Fruit fly (Drosophila melanogaster) whole organism, embryonic: Measurements from ENCODE around the gene CG3117.

Experiments used
- ATbp ChIP-seq: fragments of 200-800 bp; sonication (Bioruptor generic); optimal IDR thresholded peaks from 2 replicates; lab custom pipeline; 2017; ENCODE audit warnings: missing biosample characterization, mild to moderate bottlenecking, missing genetic modification characterization, missing genetic modification reagents
- Atf3 ChIP-seq: fragments of 200-800 bp; sonication (Bioruptor generic); optimal IDR thresholded peaks from 3 replicates; lab custom pipeline; 2016; ENCODE audit warnings: missing biosample characterization, missing genetic modification characterization
- BEAF-32 ChIP-seq: fragments of 200-800 bp; sonication (Bioruptor generic); optimal IDR thresholded peaks from 3 replicates; lab custom pipeline; 2017; ENCODE audit warnings: missing biosample characterization, missing genetic modification characterization, mild to moderate bottlenecking, moderate library complexity, missing genetic modification reagents
- Blimp-1 ChIP-seq: fragments of 200-800 bp; sonication (Bioruptor generic); optimal IDR thresholded peaks from 3 replicates; lab custom pipeline; 2018; ENCODE audit warnings: missing biosample characterization, missing genetic modification characterization, mild to moderate bottlenecking, moderate library complexity, missing genetic modification reagents
- CG10147 ChIP-seq: fragments of 200-800 bp; sonication (Bioruptor generic); optimal IDR thresholded peaks from 2 replicates; lab custom pipeline; 2019; ENCODE audit warnings: missing biosample characterization, mild to moderate bottlenecking, missing genetic modification characterization, moderate library complexity
- CG11456 ChIP-seq: fragments of 200-800 bp; sonication (Bioruptor generic); IDR thresholded peaks from 3 replicates; pipeline ENCODE4 v1.3.6; 2022; ENCODE audit warnings: missing biosample characterization, missing genetic modification characterization
- CG11696 ChIP-seq: fragments of 200-800 bp; sonication (Bioruptor generic); IDR thresholded peaks from 2 replicates; pipeline ENCODE4 v1.3.6; 2022; ENCODE audit warnings: missing biosample characterization, missing genetic modification characterization
- CG12659 ChIP-seq: fragments of 200-800 bp; sonication (Bioruptor generic); optimal IDR thresholded peaks from 3 replicates; lab custom pipeline; 2017; ENCODE audit warnings: mild to moderate bottlenecking, missing biosample characterization, missing genetic modification reagents, missing genetic modification characterization
- CG12942 ChIP-seq: fragments of 200-800 bp; sonication (Bioruptor generic); optimal IDR thresholded peaks from 3 replicates; lab custom pipeline; 2016; ENCODE audit warnings: missing biosample characterization, missing genetic modification characterization
- CG15269 ChIP-seq: fragments of 200-800 bp; sonication (Bioruptor generic); optimal IDR thresholded peaks from 2 replicates; lab custom pipeline; 2018; ENCODE audit warnings: missing biosample characterization, mild to moderate bottlenecking, missing genetic modification characterization, moderate library complexity
- CG15601 ChIP-seq: fragments of 200-800 bp; sonication (Bioruptor generic); optimal IDR thresholded peaks from 3 replicates; lab custom pipeline; 2019; ENCODE audit warnings: missing biosample characterization, mild to moderate bottlenecking, missing genetic modification characterization, moderate library complexity
- CG18262 ChIP-seq: fragments of 200-800 bp; optimal IDR thresholded peaks from 3 replicates; lab custom pipeline; 2019; ENCODE audit warnings: missing biosample characterization, mild to moderate bottlenecking, missing genetic modification characterization, moderate library complexity
- CG1832 ChIP-seq: fragments of 200-800 bp; sonication (Bioruptor generic); optimal IDR thresholded peaks from 2 replicates; lab custom pipeline; 2017; ENCODE audit warnings: missing biosample characterization, mild to moderate bottlenecking, missing genetic modification characterization, inconsistent platforms
- CG18476 ChIP-seq: fragments of 200-800 bp; sonication (Bioruptor generic); optimal IDR thresholded peaks from 2 replicates; lab custom pipeline; 2016; ENCODE audit warnings: missing biosample characterization, mild to moderate bottlenecking, missing genetic modification characterization
- CG18599 ChIP-seq: fragments of 200-800 bp; sonication (Bioruptor generic); optimal IDR thresholded peaks from 3 replicates; lab custom pipeline; 2017; ENCODE audit warnings: missing biosample characterization, missing genetic modification characterization, mild to moderate bottlenecking, moderate library complexity, missing genetic modification reagents
- CG30431 ChIP-seq: fragments of 200-800 bp; sonication (Bioruptor generic); optimal IDR thresholded peaks from 2 replicates; lab custom pipeline; 2017; ENCODE audit warnings: missing biosample characterization, missing genetic modification characterization
- CG34224 ChIP-seq: fragments of 200-800 bp; sonication (Bioruptor generic); IDR thresholded peaks from 3 replicates; pipeline ENCODE4 v1.3.6; 2022; ENCODE audit warnings: missing biosample characterization, missing genetic modification characterization; ENCODE audit not compliant: partially characterized antibody
- CG4404 ChIP-seq: fragments of 200-800 bp; sonication (Bioruptor generic); IDR thresholded peaks from 2 replicates; pipeline ENCODE4 v1.3.6; 2022; ENCODE audit warnings: missing biosample characterization, missing genetic modification characterization
- CG6175 ChIP-seq: fragments of 200-800 bp; sonication (Bioruptor generic); IDR thresholded peaks from 3 replicates; pipeline ENCODE4 v1.3.6; 2022; ENCODE audit warnings: missing biosample characterization, missing genetic modification characterization
- CG6254 ChIP-seq: fragments of 200-800 bp; sonication (Bioruptor generic); optimal IDR thresholded peaks from 3 replicates; lab custom pipeline; 2017; ENCODE audit warnings: mild to moderate bottlenecking, missing biosample characterization, missing genetic modification reagents, missing genetic modification characterization
- CG6683 ChIP-seq: fragments of 200-800 bp; sonication (Bioruptor generic); optimal IDR thresholded peaks from 2 replicates; lab custom pipeline; 2017; ENCODE audit warnings: missing biosample characterization, mild to moderate bottlenecking, missing genetic modification characterization, missing genetic modification reagents
- CG9727 ChIP-seq: fragments of 200-800 bp; sonication (Bioruptor generic); optimal IDR thresholded peaks from 3 replicates; lab custom pipeline; 2017; ENCODE audit warnings: missing biosample characterization, mild to moderate bottlenecking, missing genetic modification characterization
- Dek ChIP-seq: fragments of 200-800 bp; sonication (Bioruptor generic); optimal IDR thresholded peaks from 3 replicates; lab custom pipeline; 2019; ENCODE audit warnings: missing biosample characterization, mild to moderate bottlenecking, missing genetic modification characterization, moderate library complexity
- HLH54F ChIP-seq: fragments of 200-800 bp; sonication (Bioruptor generic); optimal IDR thresholded peaks from 3 replicates; lab custom pipeline; 2016; ENCODE audit warnings: missing biosample characterization, missing genetic modification characterization
- MBD-R2 ChIP-seq: fragments of 200-800 bp; sonication (Bioruptor generic); IDR thresholded peaks from 2 replicates; pipeline ENCODE4 v1.3.6; 2022; ENCODE audit warnings: missing biosample characterization, missing genetic modification characterization
- Mes4 ChIP-seq: fragments of 200-800 bp; sonication (Bioruptor generic); optimal IDR thresholded peaks from 2 replicates; lab custom pipeline; 2016; ENCODE audit warnings: missing biosample characterization, missing genetic modification characterization
- NFAT ChIP-seq: fragments of 200-800 bp; sonication (Bioruptor generic); IDR thresholded peaks from 2 replicates; pipeline ENCODE4 v1.3.6; 2022; ENCODE audit warnings: missing biosample characterization, missing genetic modification characterization
- PHDP ChIP-seq: fragments of 200-800 bp; sonication (Bioruptor generic); optimal IDR thresholded peaks from 3 replicates; lab custom pipeline; 2018; ENCODE audit warnings: missing biosample characterization, mild to moderate bottlenecking, missing genetic modification characterization, moderate library complexity
- Pdp1 ChIP-seq, 2 experiments: fragments of 200-800 bp; sonication (Bioruptor generic); optimal IDR thresholded peaks; 3 replicates each; lab custom pipeline; 2016; ENCODE audit warnings: missing biosample characterization in 2 of 2, missing genetic modification characterization in 2 of 2, mild to moderate bottlenecking in 1 of 2, moderate library complexity in 1 of 2
- bowl ChIP-seq: fragments of 200-800 bp; sonication (Bioruptor generic); IDR thresholded peaks from 2 replicates; pipeline ENCODE4 v1.3.6; 2022; ENCODE audit warnings: missing biosample characterization, missing genetic modification characterization
- br ChIP-seq: fragments of >200 bp; optimal IDR thresholded peaks from 2 replicates; lab custom pipeline; 2017
- chif ChIP-seq, 2 experiments: fragments of 200-800 bp; sonication (Bioruptor generic); optimal IDR thresholded peaks; 3 replicates each; lab custom pipeline; 2016; ENCODE audit warnings: missing biosample characterization in 2 of 2, missing genetic modification characterization in 2 of 2
- crc ChIP-seq: fragments of 200-800 bp; sonication (Bioruptor generic); optimal IDR thresholded peaks from 2 replicates; lab custom pipeline; 2016; ENCODE audit warnings: missing biosample characterization, missing genetic modification characterization
- dmrt11E ChIP-seq: fragments of 200-800 bp; sonication (Bioruptor generic); optimal IDR thresholded peaks from 3 replicates; lab custom pipeline; 2018; ENCODE audit warnings: missing biosample characterization, mild to moderate bottlenecking, missing genetic modification characterization, moderate library complexity
- eve ChIP-seq, 2 experiments: fragments of >200 bp; optimal IDR thresholded peaks; 2 replicates each; lab custom pipeline; 2017; ENCODE audit warnings: missing biosample characterization in 2 of 2, missing genetic modification characterization in 2 of 2
- fd96Cb ChIP-seq: fragments of 200-800 bp; sonication (Bioruptor generic); optimal IDR thresholded peaks from 2 replicates; lab custom pipeline; 2018; ENCODE audit warnings: missing biosample characterization, mild to moderate bottlenecking, missing genetic modification characterization, moderate library complexity
- fu2 ChIP-seq: fragments of 200-800 bp; sonication (Bioruptor generic); optimal IDR thresholded peaks from 2 replicates; lab custom pipeline; 2016; ENCODE audit warnings: missing biosample characterization, missing genetic modification characterization
- gsb-n ChIP-seq: fragments of 200-800 bp; sonication (Bioruptor generic); optimal IDR thresholded peaks from 3 replicates; lab custom pipeline; 2018; ENCODE audit warnings: missing biosample characterization, mild to moderate bottlenecking, missing genetic modification characterization
- luna ChIP-seq: fragments of 200-800 bp; sonication (Bioruptor generic); optimal IDR thresholded peaks from 2 replicates; lab custom pipeline; 2016; ENCODE audit warnings: missing biosample characterization, missing genetic modification characterization
- nmo ChIP-seq: fragments of 200-800 bp; sonication (Bioruptor generic); optimal IDR thresholded peaks from 2 replicates; lab custom pipeline; 2018; ENCODE audit warnings: missing biosample characterization, mild to moderate bottlenecking, missing genetic modification characterization, moderate library complexity
- nom ChIP-seq: fragments of 200-800 bp; sonication (Bioruptor generic); optimal IDR thresholded peaks from 2 replicates; lab custom pipeline; 2017; ENCODE audit warnings: missing biosample characterization, missing genetic modification characterization, mild to moderate bottlenecking, moderate library complexity, missing genetic modification reagents
- odd ChIP-seq: fragments of 200-800 bp; sonication (Bioruptor generic); optimal IDR thresholded peaks from 2 replicates; lab custom pipeline; 2017; ENCODE audit warnings: missing biosample characterization, mild to moderate bottlenecking, missing genetic modification characterization
- peb ChIP-seq: fragments of 200-800 bp; sonication (Bioruptor generic); IDR thresholded peaks from 2 replicates; pipeline ENCODE4 v1.3.6; 2022; ENCODE audit warnings: missing biosample characterization, missing genetic modification characterization
- phol ChIP-seq: fragments of 200-800 bp; sonication (Bioruptor generic); optimal IDR thresholded peaks from 3 replicates; lab custom pipeline; 2018; ENCODE audit warnings: missing biosample characterization, mild to moderate bottlenecking, missing genetic modification characterization, moderate library complexity
- pum ChIP-seq: fragments of 200-800 bp; sonication (Bioruptor generic); optimal IDR thresholded peaks from 2 replicates; lab custom pipeline; 2016; ENCODE audit warnings: missing biosample characterization, missing genetic modification characterization
- sc ChIP-seq, 3 experiments: fragments of >200 bp in 2 of 3; fragments of 200-800 bp in 1 of 3; sonication (Bioruptor generic) in 1 of 3; optimal IDR thresholded peaks; 2 replicates in 2 of 3; 3 replicates in 1 of 3; lab custom pipeline; 2017; ENCODE audit warnings: mild to moderate bottlenecking in 1 of 3, missing biosample characterization in 1 of 3, missing genetic modification characterization in 1 of 3, missing genetic modification reagents in 1 of 3
- sens-2 ChIP-seq: fragments of 200-800 bp; sonication (Bioruptor generic); IDR thresholded peaks from 2 replicates; pipeline ENCODE4 v1.3.6; 2022; ENCODE audit warnings: missing biosample characterization, missing genetic modification characterization
- vfl ChIP-seq: fragments of 200-800 bp; sonication (Bioruptor generic); optimal IDR thresholded peaks from 2 replicates; lab custom pipeline; 2016; ENCODE audit warnings: missing biosample characterization, missing genetic modification characterization

Gene CG3117

dm6 chr2L:2885503-2886225 lies 38.7 kb upstream of the CG3117 start, which contains the start of the genes NTPase and lilli (continued):
- TF ChIP-seq CG18262 (tag; lab: Kevin White, UChicago) (peak; percentile 47), chif (GFP tag; optimal IDR thresholded peaks at IDR 0.05; lab: Kevin White, UChicago) (peak; percentile 65 to 67), phol (tag; lab: Kevin White, UChicago) (peak; percentile 38), peb (GFP tag; lab: Robert Waterston, UW) (no peak), Dek (tag; lab: Kevin White, UChicago) (no peak), CG34224 (GFP tag; lab: Robert Waterston, UW) (peak; percentile 93), PHDP (tag; lab: Kevin White, UChicago) (peak; percentile 12), sc (optimal IDR thresholded peaks at IDR 0.05; lab: Kevin White, UChicago) (no peak), sc (GFP tag; optimal IDR thresholded peaks at IDR 0.05; lab: Kevin White, UChicago) (no peak), CG18476 (GFP tag; lab: Kevin White, UChicago) (peak; percentile 37), luna (GFP tag; lab: Kevin White, UChicago) (no peak), CG6683 (GFP tag; lab: Kevin White, UChicago) (peak; percentile 18), nmo (GFP tag; lab: Kevin White, UChicago) (peak; percentile 33), MBD-R2 (GFP tag; lab: Robert Waterston, UW) (peak; percentile 34; the same call in 1 of the 2 replicates), CG30431 (GFP tag; lab: Kevin White, UChicago) (peak; percentile 30), Blimp-1 (GFP tag; lab: Kevin White, UChicago) (peak; percentile 7), CG12942 (GFP tag; lab: Kevin White, UChicago) (peak; percentile 48), crc (GFP tag; lab: Kevin White, UChicago) (peak; percentile 62), nom (GFP tag; lab: Kevin White, UChicago) (no peak), CG18599 (peak; percentile 52), CG15601 (no peak), CG11696 (peak; percentile 51; the same call in 1 of the 2 replicates), odd (GFP tag; lab: Kevin White, UChicago) (no peak), sens-2 (no peak), CG12659 (peak; percentile 57), CG11456 (GFP tag; lab: Robert Waterston, UW) (peak; percentile 69; the same call in 1 of the 3 replicates), CG1832 (GFP tag; lab: Kevin White, UChicago) (peak; percentile 81), vfl (GFP tag; lab: Kevin White, UChicago) (peak; percentile 31), dmrt11E (tag; lab: Kevin White, UChicago) (peak; percentile 41), Pdp1 (GFP tag; optimal IDR thresholded peaks at IDR 0.05; lab: Kevin White, UChicago) (peak; percentile 84), Mes4 (GFP tag; lab: Kevin White, UChicago) (peak; percentile 25), CG4404 (GFP tag; lab: Robert Waterston, UW) (peak; percentile 31; the same call in 1 of the 2 replicates), BEAF-32 (peak; percentile 94), NFAT (GFP tag; lab: Robert Waterston, UW) (peak; percentile 12; the same call in 1 of the 2 replicates), gsb-n (tag; lab: Kevin White, UChicago) (peak; percentile 6), eve (GFP tag; optimal IDR thresholded peaks at IDR 0.05; lab: Kevin White, UChicago) (peak in 1 of 2 experiments; percentile 29), bowl (GFP tag; lab: Robert Waterston, UW) (no peak), pum (GFP tag; lab: Kevin White, UChicago) (peak; percentile 55), ATbp (GFP tag; lab: Kevin White, UChicago) (no peak), CG6254 (no peak), CG10147 (GFP tag; lab: Kevin White, UChicago) (no peak), HLH54F (GFP tag; lab: Kevin White, UChicago) (peak; percentile 74), fd96Cb (no peak), CG6175 (0 out of 3 replicates have a peak, but pooled peaks have one; percentile 19), CG15269 (no peak), br (lab: Kevin White, UChicago) (no peak), fu2 (GFP tag; lab: Kevin White, UChicago) (peak; percentile 10), Atf3 (GFP tag; lab: Kevin White, UChicago) (peak; percentile 51), CG9727 (GFP tag; lab: Kevin White, UChicago) (peak; percentile 49)
